Fruit fly (Drosophila melanogaster) whole organism, embryonic: ENCODE results near the gene Decay.
A peak's percentile ranks its signal among the peaks of the same experiment; 100 is the strongest.

Source experiments
- CG10366 ChIP-seq: fragments of 200-800 bp; sonication (Bioruptor generic); IDR thresholded peaks from 2 replicates; pipeline ENCODE4 v1.3.6; 2022; ENCODE audit warnings: missing biosample characterization, missing genetic modification characterization
- CG10543 ChIP-seq: fragments of 200-800 bp; sonication (Bioruptor generic); optimal IDR thresholded peaks from 3 replicates; lab custom pipeline; 2017; ENCODE audit warnings: missing biosample characterization, mild to moderate bottlenecking, missing genetic modification characterization, moderate library complexity
- CG12071 ChIP-seq: fragments of 200-800 bp; sonication (Bioruptor generic); optimal IDR thresholded peaks from 3 replicates; lab custom pipeline; 2018; ENCODE audit warnings: missing biosample characterization, mild to moderate bottlenecking, missing genetic modification characterization
- CG12219 ChIP-seq: fragments of 200-800 bp; sonication (Bioruptor generic); optimal IDR thresholded peaks from 3 replicates; lab custom pipeline; 2018; ENCODE audit warnings: missing biosample characterization, mild to moderate bottlenecking, missing genetic modification characterization
- CG16815 ChIP-seq: fragments of 200-800 bp; sonication (Bioruptor generic); optimal IDR thresholded peaks from 3 replicates; lab custom pipeline; 2017; ENCODE audit warnings: missing biosample characterization, mild to moderate bottlenecking, missing genetic modification characterization
- CG17186 ChIP-seq: fragments of 200-800 bp; sonication (Bioruptor generic); optimal IDR thresholded peaks from 3 replicates; lab custom pipeline; 2017; ENCODE audit warnings: missing biosample characterization, missing genetic modification reagents, missing genetic modification characterization
- CG3163 ChIP-seq: fragments of 200-800 bp; sonication (Bioruptor generic); optimal IDR thresholded peaks from 3 replicates; lab custom pipeline; 2016; ENCODE audit warnings: missing biosample characterization, missing genetic modification characterization
- CG32532 ChIP-seq: fragments of 200-800 bp; sonication (Bioruptor generic); IDR thresholded peaks from 2 replicates; pipeline ENCODE4 v1.3.6; 2022; ENCODE audit warnings: missing biosample characterization, missing genetic modification characterization
- CG33213 ChIP-seq: fragments of 200-800 bp; sonication (Bioruptor generic); optimal IDR thresholded peaks from 3 replicates; lab custom pipeline; 2016; ENCODE audit warnings: missing biosample characterization, missing genetic modification characterization
- CG3407 ChIP-seq: fragments of 200-800 bp; sonication (Bioruptor generic); optimal IDR thresholded peaks from 2 replicates; lab custom pipeline; 2018; ENCODE audit warnings: missing biosample characterization, mild to moderate bottlenecking, missing genetic modification characterization
- CG34422 ChIP-seq: fragments of 200-800 bp; sonication (Bioruptor generic); IDR thresholded peaks from 3 replicates; pipeline ENCODE4 v1.3.6; 2022; ENCODE audit warnings: missing biosample characterization, missing genetic modification characterization
- CG4360 ChIP-seq: fragments of 200-800 bp; sonication (Bioruptor generic); IDR thresholded peaks from 2 replicates; pipeline ENCODE4 v1.3.6; 2022; ENCODE audit warnings: missing biosample characterization, missing genetic modification characterization
- CG4617 ChIP-seq: fragments of 200-800 bp; sonication (Bioruptor generic); optimal IDR thresholded peaks from 3 replicates; lab custom pipeline; 2016; ENCODE audit warnings: missing biosample characterization, missing genetic modification characterization, borderline replicate concordance
- CG4820 ChIP-seq: fragments of 200-800 bp; sonication (Bioruptor generic); optimal IDR thresholded peaks from 3 replicates; lab custom pipeline; 2016; ENCODE audit warnings: missing biosample characterization, missing genetic modification characterization
- CG5180 ChIP-seq: fragments of 200-800 bp; sonication (Bioruptor generic); optimal IDR thresholded peaks from 3 replicates; lab custom pipeline; 2017; ENCODE audit warnings: missing biosample characterization, missing genetic modification characterization, mild to moderate bottlenecking, moderate library complexity, missing genetic modification reagents
- CG7839 ChIP-seq: fragments of 200-800 bp; sonication (Bioruptor generic); optimal IDR thresholded peaks from 3 replicates; lab custom pipeline; 2018; ENCODE audit warnings: missing biosample characterization, mild to moderate bottlenecking, missing genetic modification characterization, moderate library complexity
- CG8359 ChIP-seq: fragments of 200-800 bp; sonication (Bioruptor generic); optimal IDR thresholded peaks from 2 replicates; lab custom pipeline; 2017; ENCODE audit warnings: missing biosample characterization, mild to moderate bottlenecking, missing genetic modification characterization, borderline replicate concordance
- CG8388 ChIP-seq: fragments of 200-800 bp; sonication (Bioruptor generic); optimal IDR thresholded peaks from 2 replicates; lab custom pipeline; 2019; ENCODE audit warnings: missing biosample characterization, mild to moderate bottlenecking, missing genetic modification characterization, moderate library complexity
- CG9932 ChIP-seq: fragments of 200-800 bp; sonication (Bioruptor generic); IDR thresholded peaks from 2 replicates; pipeline ENCODE4 v1.3.6; 2022; ENCODE audit warnings: missing biosample characterization, missing genetic modification characterization
- CTCF ChIP-seq: fragments of 200-800 bp; sonication (Bioruptor generic); optimal IDR thresholded peaks from 2 replicates; lab custom pipeline; 2017; ENCODE audit warnings: missing biosample characterization, mild to moderate bottlenecking, missing genetic modification characterization, moderate library complexity
- Camta ChIP-seq: fragments of 200-800 bp; sonication (Bioruptor generic); optimal IDR thresholded peaks from 2 replicates; lab custom pipeline; 2016; ENCODE audit warnings: missing biosample characterization, missing genetic modification characterization
- Chrac-16 ChIP-seq: fragments of 200-800 bp; sonication (Bioruptor generic); optimal IDR thresholded peaks from 3 replicates; lab custom pipeline; 2016; ENCODE audit warnings: missing biosample characterization, missing genetic modification characterization
- CkIIα-i1 ChIP-seq: fragments of 200-800 bp; sonication (Bioruptor generic); IDR thresholded peaks from 2 replicates; pipeline ENCODE4 v1.3.6; 2022; ENCODE audit warnings: missing biosample characterization, missing genetic modification characterization
- HmgD ChIP-seq: fragments of 200-800 bp; sonication (Bioruptor generic); optimal IDR thresholded peaks from 3 replicates; lab custom pipeline; 2016; ENCODE audit warnings: missing biosample characterization, missing genetic modification characterization
- Hmr ChIP-seq: fragments of 200-800 bp; sonication (Bioruptor generic); optimal IDR thresholded peaks from 3 replicates; lab custom pipeline; 2017; ENCODE audit warnings: mild to moderate bottlenecking, missing biosample characterization, missing genetic modification reagents, missing genetic modification characterization
- Myb ChIP-seq: fragments of 200-800 bp; sonication (Bioruptor generic); optimal IDR thresholded peaks from 2 replicates; lab custom pipeline; 2016; ENCODE audit warnings: missing biosample characterization, missing genetic modification characterization
- Neu2 ChIP-seq: fragments of 200-800 bp; sonication (Bioruptor generic); optimal IDR thresholded peaks from 3 replicates; lab custom pipeline; 2016; ENCODE audit warnings: missing biosample characterization, missing genetic modification characterization, borderline replicate concordance
- Rx ChIP-seq: fragments of 200-800 bp; sonication (Bioruptor generic); IDR thresholded peaks from 2 replicates; pipeline ENCODE4 v1.3.6; 2022; ENCODE audit warnings: missing biosample characterization, missing genetic modification characterization
- Side ChIP-seq: fragments of 200-800 bp; sonication (Bioruptor generic); optimal IDR thresholded peaks from 2 replicates; lab custom pipeline; 2016; ENCODE audit warnings: missing biosample characterization, missing genetic modification characterization
- Six4 ChIP-seq: fragments of 200-800 bp; sonication (Bioruptor generic); optimal IDR thresholded peaks from 2 replicates; lab custom pipeline; 2016; ENCODE audit warnings: missing biosample characterization, missing genetic modification characterization
- Sox102F ChIP-seq: fragments of 200-800 bp; sonication (Bioruptor generic); optimal IDR thresholded peaks from 2 replicates; lab custom pipeline; 2018; ENCODE audit warnings: missing biosample characterization, mild to moderate bottlenecking, missing genetic modification characterization, moderate library complexity
- Xrp1 ChIP-seq: fragments of 200-800 bp; sonication (Bioruptor generic); IDR thresholded peaks from 2 replicates; pipeline ENCODE4 v1.3.6; 2022; ENCODE audit warnings: missing biosample characterization, missing genetic modification characterization
- aop ChIP-seq: fragments of 200-800 bp; sonication (Bioruptor generic); IDR thresholded peaks from 2 replicates; pipeline ENCODE4 v1.3.6; 2022; ENCODE audit warnings: missing biosample characterization, missing genetic modification characterization
- chif ChIP-seq, 2 experiments: fragments of 200-800 bp; sonication (Bioruptor generic); optimal IDR thresholded peaks; 3 replicates each; lab custom pipeline; 2016; ENCODE audit warnings: missing biosample characterization in 2 of 2, missing genetic modification characterization in 2 of 2
- ci ChIP-seq: fragments of 200-800 bp; sonication (Bioruptor generic); IDR thresholded peaks from 3 replicates; pipeline ENCODE4 v1.3.6; 2022; ENCODE audit warnings: missing biosample characterization, missing genetic modification characterization
- cwo ChIP-seq: fragments of 200-800 bp; sonication (Bioruptor generic); optimal IDR thresholded peaks from 3 replicates; lab custom pipeline; 2017; ENCODE audit warnings: missing biosample characterization, missing genetic modification characterization, mild to moderate bottlenecking, moderate library complexity, missing genetic modification reagents
- exex ChIP-seq: fragments of 200-800 bp; sonication (Bioruptor generic); optimal IDR thresholded peaks from 4 replicates; lab custom pipeline; 2018; ENCODE audit warnings: missing biosample characterization, mild to moderate bottlenecking, missing genetic modification characterization, moderate library complexity
- fd96Cb ChIP-seq: fragments of 200-800 bp; sonication (Bioruptor generic); optimal IDR thresholded peaks from 2 replicates; lab custom pipeline; 2018; ENCODE audit warnings: missing biosample characterization, mild to moderate bottlenecking, missing genetic modification characterization, moderate library complexity
- hbn ChIP-seq: fragments of 200-800 bp; sonication (Bioruptor generic); IDR thresholded peaks from 2 replicates; pipeline ENCODE4 v1.3.6; 2022; ENCODE audit warnings: missing biosample characterization, missing genetic modification characterization; ENCODE audit not compliant: partially characterized antibody
- jigr1 ChIP-seq: fragments of 200-800 bp; sonication (Bioruptor generic); IDR thresholded peaks from 3 replicates; pipeline ENCODE4 v1.3.6; 2022; ENCODE audit warnings: missing biosample characterization, missing genetic modification characterization
- jing ChIP-seq: fragments of 200-800 bp; sonication (Bioruptor generic); optimal IDR thresholded peaks from 2 replicates; lab custom pipeline; 2018; ENCODE audit warnings: missing biosample characterization, mild to moderate bottlenecking, missing genetic modification characterization
- oc ChIP-seq: fragments of 200-800 bp; sonication (Bioruptor generic); optimal IDR thresholded peaks from 2 replicates; lab custom pipeline; 2018; ENCODE audit warnings: missing biosample characterization, mild to moderate bottlenecking, missing genetic modification characterization, moderate library complexity
- pita ChIP-seq: fragments of 200-800 bp; sonication (Bioruptor generic); optimal IDR thresholded peaks from 2 replicates; lab custom pipeline; 2017; ENCODE audit warnings: missing biosample characterization, mild to moderate bottlenecking, missing genetic modification characterization
- row ChIP-seq: fragments of 200-800 bp; sonication (Bioruptor generic); IDR thresholded peaks from 3 replicates; pipeline ENCODE4 v1.3.6; 2022; ENCODE audit warnings: missing biosample characterization, missing genetic modification characterization
- sc ChIP-seq, 3 experiments: fragments of >200 bp in 2 of 3; fragments of 200-800 bp in 1 of 3; sonication (Bioruptor generic) in 1 of 3; optimal IDR thresholded peaks; 2 replicates in 2 of 3; 3 replicates in 1 of 3; lab custom pipeline; 2017; ENCODE audit warnings: mild to moderate bottlenecking in 1 of 3, missing biosample characterization in 1 of 3, missing genetic modification characterization in 1 of 3, missing genetic modification reagents in 1 of 3
- sim ChIP-seq: fragments of 200-800 bp; sonication (Bioruptor generic); IDR thresholded peaks from 2 replicates; pipeline ENCODE4 v1.3.6; 2022; ENCODE audit warnings: missing biosample characterization, missing genetic modification characterization
- sr ChIP-seq: fragments of 200-800 bp; sonication (Bioruptor generic); IDR thresholded peaks from 3 replicates; pipeline ENCODE4 v1.3.6; 2022; ENCODE audit warnings: missing biosample characterization, missing genetic modification characterization
- trh ChIP-seq: fragments of 200-800 bp; sonication (Bioruptor generic); optimal IDR thresholded peaks from 2 replicates; lab custom pipeline; 2016; ENCODE audit warnings: missing biosample characterization, missing genetic modification characterization
- ttk ChIP-seq: fragments of 200-800 bp; sonication (Bioruptor generic); IDR thresholded peaks from 2 replicates; pipeline ENCODE4 v2.1.2; 2022; ENCODE audit warnings: missing biosample characterization, missing genetic modification characterization
- vfl ChIP-seq: fragments of 200-800 bp; sonication (Bioruptor generic); optimal IDR thresholded peaks from 2 replicates; lab custom pipeline; 2016; ENCODE audit warnings: missing biosample characterization, missing genetic modification characterization
- vvl ChIP-seq: fragments of 200-800 bp; sonication (Bioruptor generic); IDR thresholded peaks from 2 replicates; pipeline ENCODE4 v1.3.6; 2022; ENCODE audit warnings: missing biosample characterization, missing genetic modification characterization

The Decay gene

dm6 chr3R:16497379-16497778, 3.5 kb downstream of the Decay start (continued):
- TF ChIP-seq sc (optimal IDR thresholded peaks at IDR 0.05; lab: Kevin White, UChicago) = no peak
- TF ChIP-seq sc (GFP tag; optimal IDR thresholded peaks at IDR 0.05; lab: Kevin White, UChicago) = peak; percentile 68
- TF ChIP-seq Sox102F (GFP tag; lab: Kevin White, UChicago) = peak; percentile 92
- peak; percentile 85 for TF ChIP-seq Chrac-16 (GFP tag; lab: Kevin White, UChicago)
- TF ChIP-seq vvl = peak; percentile 93
- 0 out of 2 replicates have a peak, but pooled peaks have one; percentile 14 for TF ChIP-seq CkIIα-i1
- TF ChIP-seq row (GFP tag; lab: Robert Waterston, UW) = peak; percentile 70
- peak; percentile 65 for TF ChIP-seq CG12219 (GFP tag; lab: Kevin White, UChicago)
- peak; percentile 56 for TF ChIP-seq CG16815
- TF ChIP-seq HmgD (GFP tag; lab: Kevin White, UChicago) = no peak
- TF ChIP-seq CG4360 (GFP tag; lab: Robert Waterston, UW) = peak; percentile 66
- TF ChIP-seq Xrp1 (GFP tag; lab: Robert Waterston, UW) = peak; percentile 91
- TF ChIP-seq Rx = peak; percentile 77
- TF ChIP-seq hbn (GFP tag; lab: Robert Waterston, UW) = no peak
- TF ChIP-seq CG7839 (tag; lab: Kevin White, UChicago) = peak; percentile 88
- TF ChIP-seq CG4617 (GFP tag; lab: Kevin White, UChicago) = peak; percentile 54
- peak; percentile 65 for TF ChIP-seq Camta (GFP tag; lab: Kevin White, UChicago)
- peak; percentile 64 for TF ChIP-seq CG5180 (GFP tag; lab: Kevin White, UChicago)
- TF ChIP-seq CG10366 = peak; percentile 88
- peak; percentile 59 for TF ChIP-seq Side (GFP tag; lab: Kevin White, UChicago)
- TF ChIP-seq CG4820 (GFP tag; lab: Kevin White, UChicago) = peak; percentile 79
- TF ChIP-seq Neu2 (GFP tag; lab: Kevin White, UChicago) = no peak
- TF ChIP-seq CG3163 = peak; percentile 47
- TF ChIP-seq oc (tag; lab: Kevin White, UChicago) = peak; percentile 73
- TF ChIP-seq CG12071 = peak; percentile 50
- TF ChIP-seq Myb (GFP tag; lab: Kevin White, UChicago) = peak; percentile 46
- no peak for TF ChIP-seq exex (tag; lab: Kevin White, UChicago)
- TF ChIP-seq jing (GFP tag; lab: Kevin White, UChicago) = peak; percentile 66
- peak; percentile 54 for TF ChIP-seq CG3407 (GFP tag; lab: Kevin White, UChicago)
- TF ChIP-seq vfl (GFP tag; lab: Kevin White, UChicago) = peak; percentile 45
- TF ChIP-seq CG10543 (GFP tag; lab: Kevin White, UChicago) = peak; percentile 49
- TF ChIP-seq CG17186 (GFP tag; lab: Kevin White, UChicago) = peak; percentile 2
- TF ChIP-seq CG9932 (GFP tag; lab: Robert Waterston, UW) = peak; percentile 92
- peak; percentile 94 for TF ChIP-seq CG34422 (GFP tag; lab: Robert Waterston, UW)
- TF ChIP-seq jigr1 = no peak
- peak; percentile 8 for TF ChIP-seq pita (GFP tag; lab: Kevin White, UChicago)
- peak; percentile 80; the same call in 2 of the 3 replicates for TF ChIP-seq sr (GFP tag; lab: Robert Waterston, UW)
- peak; percentile 77 for TF ChIP-seq ttk (GFP tag; lab: Robert Waterston, UW)
- peak; percentile 64 for TF ChIP-seq CG8359
- TF ChIP-seq Six4 (GFP tag; lab: Kevin White, UChicago) = peak; percentile 80
- no peak for TF ChIP-seq aop (GFP tag; lab: Robert Waterston, UW)
- peak; percentile 74 for TF ChIP-seq CG8388 (GFP tag; lab: Kevin White, UChicago)
- TF ChIP-seq CG32532 (GFP tag; lab: Robert Waterston, UW) = peak; percentile 96
- peak; percentile 75 for TF ChIP-seq CG33213 (GFP tag; lab: Kevin White, UChicago)
- 0 out of 2 replicates have a peak, but pooled peaks have one; percentile 35 for TF ChIP-seq sim
- TF ChIP-seq fd96Cb (tag; lab: Kevin White, UChicago) = peak; percentile 83
- TF ChIP-seq CTCF (GFP tag; lab: Kevin White, UChicago) = peak; percentile 100
- TF ChIP-seq trh = peak; percentile 66
- peak; percentile 50 to 78 for TF ChIP-seq chif (GFP tag; optimal IDR thresholded peaks at IDR 0.05; lab: Kevin White, UChicago)
- TF ChIP-seq ci = peak; percentile 93
- peak; percentile 63 for TF ChIP-seq cwo (GFP tag; lab: Kevin White, UChicago)
- peak; percentile 87 for TF ChIP-seq Hmr (GFP tag; lab: Kevin White, UChicago)
